Fruit fly (Drosophila melanogaster): Measurements from ENCODE around the gene GstO3.

- no peak for TF ChIP-seq CG8478 (optimal IDR thresholded peaks at IDR 0.05)
- TF ChIP-seq CTCF (optimal IDR thresholded peaks at IDR 0.05), result no peak
These were observed 6.3 kb upstream of the GstO3 start, which contains the start of gene CG6765 for dm6 chr3L:8512428-8512827.
